Worm (Caenorhabditis elegans) whole organism, L1 larva: ENCODE results near the gene lin-15A.

Experiments used
- C34B4.2 ChIP-seq: sonication (generic microtip); optimal IDR thresholded peaks from 2 replicates; lab custom pipeline; 2017; ENCODE audit warnings: mild to moderate bottlenecking, missing genetic modification characterization, missing compliant biosample characterization
- F16B12.6 ChIP-seq: fragments of 150-350 bp; optimal IDR thresholded peaks from 2 replicates; lab custom pipeline; 2014; ENCODE audit warnings: missing biosample characterization, missing genetic modification characterization
- Y116A8C.19 ChIP-seq: sonication (generic microtip); optimal IDR thresholded peaks from 2 replicates; lab custom pipeline; 2016; ENCODE audit warnings: missing compliant biosample characterization, missing genetic modification characterization, borderline replicate concordance
- alr-1 ChIP-seq: fragments of 200-800 bp; sonication (Bioruptor generic); optimal IDR thresholded peaks from 2 replicates; lab custom pipeline; 2018; ENCODE audit warnings: borderline replicate concordance, mild to moderate bottlenecking, missing genetic modification characterization, missing compliant biosample characterization
- aly-2 ChIP-seq: fragments of 150-350 bp; optimal IDR thresholded peaks from 2 replicates; lab custom pipeline; 2014; ENCODE audit warnings: missing biosample characterization, missing genetic modification characterization
- blmp-1 ChIP-seq: fragments of 150-350 bp; optimal IDR thresholded peaks from 2 replicates; lab custom pipeline; 2014; ENCODE audit warnings: missing biosample characterization, missing genetic modification characterization
- ceh-63 ChIP-seq: fragments of 200-800 bp; sonication (Bioruptor generic); optimal IDR thresholded peaks from 2 replicates; lab custom pipeline; 2018; ENCODE audit warnings: mild to moderate bottlenecking, missing genetic modification characterization, missing compliant biosample characterization
- ceh-88 ChIP-seq: fragments of 200-800 bp; sonication (Bioruptor generic); IDR thresholded peaks from 2 replicates; pipeline ENCODE4 v1.3.6; 2022; ENCODE audit warnings: missing genetic modification characterization, missing compliant biosample characterization
- dpl-1 ChIP-seq, 3 experiments: fragments of 150-350 bp in 2 of 3; sonication (generic microtip) in 1 of 3; optimal IDR thresholded peaks; 2 replicates each; lab custom pipeline; 2014 to 2017; ENCODE audit warnings: missing biosample characterization in 3 of 3, missing genetic modification characterization in 3 of 3, missing genetic modification reagents in 3 of 3
- dsc-1 ChIP-seq: sonication (generic microtip); optimal IDR thresholded peaks from 2 replicates; lab custom pipeline; 2016; ENCODE audit warnings: mild to moderate bottlenecking, missing genetic modification characterization, missing compliant biosample characterization
- efl-1 ChIP-seq, 4 experiments: fragments of 150-350 bp; optimal IDR thresholded peaks in 3 of 4; peaks in 1 of 4; 1 replicate in 1 of 4; 2 replicates in 3 of 4; lab custom pipeline; 2014; ENCODE audit warnings: missing biosample characterization in 2 of 4, missing genetic modification characterization in 2 of 4, missing genetic modification reagents in 2 of 4
- efl-3 ChIP-seq: fragments of 200-800 bp; sonication (Bioruptor generic); optimal IDR thresholded peaks from 2 replicates; lab custom pipeline; 2018; ENCODE audit warnings: mild to moderate bottlenecking, missing genetic modification characterization, missing compliant biosample characterization
- egl-13 ChIP-seq: sonication (generic microtip); optimal IDR thresholded peaks from 2 replicates; lab custom pipeline; 2016; ENCODE audit warnings: missing genotype, missing genetic modification reagents, missing genetic modification characterization, missing compliant biosample characterization
- elt-3 ChIP-seq, 6 experiments: fragments of 150-350 bp in 1 of 6; sonication (generic microtip); optimal IDR thresholded peaks; 2 replicates each; lab custom pipeline; 2017 to 2018; ENCODE audit warnings: missing biosample characterization in 6 of 6, missing genetic modification characterization in 6 of 6, inconsistent platforms in 1 of 6
- ets-5 ChIP-seq: fragments of 200-800 bp; sonication (Bioruptor generic); IDR thresholded peaks from 2 replicates; pipeline ENCODE4 v1.3.6; 2022; ENCODE audit warnings: missing genetic modification characterization, missing compliant biosample characterization
- fkh-4 ChIP-seq: sonication (generic microtip); optimal IDR thresholded peaks from 2 replicates; lab custom pipeline; 2016; ENCODE audit warnings: missing compliant biosample characterization, missing genetic modification characterization, borderline replicate concordance
- fkh-8 ChIP-seq: sonication (generic microtip); optimal IDR thresholded peaks from 2 replicates; lab custom pipeline; 2016; ENCODE audit warnings: mild to moderate bottlenecking, missing genetic modification characterization, missing compliant biosample characterization
- fos-1 ChIP-seq: fragments of 150-350 bp; optimal IDR thresholded peaks from 2 replicates; lab custom pipeline; 2014; ENCODE audit warnings: missing biosample characterization, missing genetic modification characterization
- hpl-2 ChIP-seq: fragments of 150-350 bp; optimal IDR thresholded peaks from 2 replicates; lab custom pipeline; 2014; ENCODE audit warnings: missing biosample characterization, missing genetic modification reagents, missing genetic modification characterization
- isw-1 ChIP-seq: fragments of 200-800 bp; sonication (Bioruptor generic); IDR thresholded peaks from 2 replicates; pipeline ENCODE4 v1.3.6; 2022; ENCODE audit warnings: missing genetic modification characterization, missing compliant biosample characterization
- lin-13 ChIP-seq: fragments of 150-350 bp; optimal IDR thresholded peaks from 2 replicates; lab custom pipeline; 2014; ENCODE audit warnings: missing biosample characterization, missing genetic modification reagents, missing genetic modification characterization
- lin-15B ChIP-seq: fragments of 150-350 bp; sonication (generic microtip); optimal IDR thresholded peaks from 3 replicates; lab custom pipeline; 2014; ENCODE audit warnings: missing biosample characterization, missing genetic modification characterization
- lin-35 ChIP-seq, 2 experiments: fragments of 150-350 bp; optimal IDR thresholded peaks; 2 replicates each; lab custom pipeline; 2014; ENCODE audit warnings: missing biosample characterization in 2 of 2, missing genetic modification characterization in 2 of 2, missing genetic modification reagents in 2 of 2
- lsy-2 ChIP-seq, 2 experiments: fragments of 150-350 bp; optimal IDR thresholded peaks; 2 replicates each; lab custom pipeline; 2014; ENCODE audit warnings: missing biosample characterization in 2 of 2, missing genetic modification characterization in 2 of 2
- nhr-19 ChIP-seq: fragments of 200-800 bp; sonication (Bioruptor generic); conservative IDR thresholded peaks from 2 replicates; pipeline ENCODE4 v1.3.6; 2022; ENCODE audit warnings: missing genetic modification characterization, missing compliant biosample characterization
- nhr-20 ChIP-seq: sonication (generic microtip); optimal IDR thresholded peaks from 2 replicates; lab custom pipeline; 2016; ENCODE audit warnings: mild to moderate bottlenecking, missing genetic modification characterization, missing compliant biosample characterization
- nhr-237 ChIP-seq: fragments of 150-350 bp; optimal IDR thresholded peaks from 2 replicates; lab custom pipeline; 2014; ENCODE audit warnings: missing biosample characterization, missing genetic modification characterization
- nhr-28 ChIP-seq: fragments of 150-350 bp; optimal IDR thresholded peaks from 2 replicates; lab custom pipeline; 2014; ENCODE audit warnings: missing biosample characterization, missing genetic modification characterization
- nhr-47 ChIP-seq: sonication (generic microtip); optimal IDR thresholded peaks from 2 replicates; lab custom pipeline; 2016; ENCODE audit warnings: mild to moderate bottlenecking, missing genetic modification characterization, moderate library complexity, missing compliant biosample characterization
- nhr-84 ChIP-seq: sonication (generic microtip); optimal IDR thresholded peaks from 2 replicates; lab custom pipeline; 2017; ENCODE audit warnings: missing biosample characterization, missing genetic modification characterization
- nhr-85 ChIP-seq: sonication (generic microtip); peaks from one replicate; lab custom pipeline; 2016; ENCODE audit warnings: missing genetic modification characterization, inconsistent platforms, missing compliant biosample characterization
- nhr-90 ChIP-seq: sonication (generic microtip); optimal IDR thresholded peaks from 2 replicates; lab custom pipeline; 2016; ENCODE audit warnings: mild to moderate bottlenecking, missing genetic modification characterization, missing compliant biosample characterization; ENCODE audit not compliant: poor library complexity
- pag-3 ChIP-seq: sonication (generic microtip); optimal IDR thresholded peaks from 2 replicates; lab custom pipeline; 2017; ENCODE audit warnings: missing genetic modification characterization, mild to moderate bottlenecking, missing compliant biosample characterization, antibody characterized with exemption, borderline replicate concordance; ENCODE audit not compliant: insufficient read depth
- pax-3 ChIP-seq: fragments of 200-800 bp; sonication (Bioruptor generic); optimal IDR thresholded peaks from 2 replicates; lab custom pipeline; 2018; ENCODE audit warnings: mild to moderate bottlenecking, missing genetic modification characterization, moderate library complexity, missing compliant biosample characterization
- pqm-1 ChIP-seq: sonication (generic microtip); optimal IDR thresholded peaks from 3 replicates; lab custom pipeline; 2017; ENCODE audit warnings: missing biosample characterization, missing genetic modification characterization
- rnt-1 ChIP-seq: sonication (generic microtip); optimal IDR thresholded peaks from 2 replicates; lab custom pipeline; 2016; ENCODE audit warnings: mild to moderate bottlenecking, missing genetic modification characterization, moderate library complexity, missing compliant biosample characterization
- snu-23 ChIP-seq: sonication (generic microtip); optimal IDR thresholded peaks from 2 replicates; lab custom pipeline; 2016; ENCODE audit warnings: missing genetic modification characterization, missing compliant biosample characterization
- sox-4 ChIP-seq: sonication (generic microtip); optimal IDR thresholded peaks from 2 replicates; lab custom pipeline; 2016; ENCODE audit warnings: missing genetic modification characterization, missing compliant biosample characterization
- sup-37 ChIP-seq: fragments of 200-800 bp; sonication (Bioruptor generic); optimal IDR thresholded peaks from 2 replicates; lab custom pipeline; 2018; ENCODE audit warnings: mild to moderate bottlenecking, missing genetic modification characterization, missing compliant biosample characterization
- swsn-7 ChIP-seq: sonication (generic microtip); optimal IDR thresholded peaks from 2 replicates; lab custom pipeline; 2016; ENCODE audit warnings: missing genetic modification characterization, missing compliant biosample characterization
- tlp-1 ChIP-seq: fragments of 150-350 bp; optimal IDR thresholded peaks from 2 replicates; lab custom pipeline; 2014; ENCODE audit warnings: missing biosample characterization, missing genetic modification characterization
- unc-130 ChIP-seq: fragments of 150-350 bp; optimal IDR thresholded peaks from 2 replicates; lab custom pipeline; 2017; ENCODE audit warnings: missing biosample characterization, missing genetic modification characterization, inconsistent platforms
- xbp-1 ChIP-seq: sonication (generic microtip); optimal IDR thresholded peaks from 2 replicates; lab custom pipeline; 2016; ENCODE audit warnings: missing genetic modification characterization, missing compliant biosample characterization
- zag-1 ChIP-seq: fragments of 150-350 bp; optimal IDR thresholded peaks from 2 replicates; lab custom pipeline; 2014; ENCODE audit warnings: missing biosample characterization, missing genetic modification characterization
- zip-4 ChIP-seq: fragments of 200-800 bp; sonication (Bioruptor generic); optimal IDR thresholded peaks from 2 replicates; lab custom pipeline; 2018; ENCODE audit warnings: mild to moderate bottlenecking, missing genetic modification characterization, moderate library complexity, missing compliant biosample characterization

lin-15A gene

ce11 chrX:15707366-15707892, 24.3 kb upstream of the lin-15A start (continued):
- peak; percentile 50; the same call in 1 of the 2 replicates for TF ChIP-seq ceh-88 (GFP tag; lab: Robert Waterston, UW)
- peak; percentile 87 for TF ChIP-seq sox-4 (tag; lab: Kevin White, UChicago)
- no peak for TF ChIP-seq C34B4.2
- no peak for TF ChIP-seq ets-5 (GFP tag; lab: Robert Waterston, UW)
- peak; percentile 29 for TF ChIP-seq fos-1 (tag; lab: Kevin White, UChicago)
- TF ChIP-seq nhr-84 (tag; lab: Kevin White, UChicago): no peak
- TF ChIP-seq nhr-85 (tag; lab: Kevin White, UChicago): peak; percentile 89
- no peak for TF ChIP-seq zag-1 (tag; lab: Kevin White, UChicago)
- TF ChIP-seq blmp-1 (tag; lab: Kevin White, UChicago): peak; percentile 24
- TF ChIP-seq unc-130 (tag; lab: Kevin White, UChicago): peak; percentile 52
- TF ChIP-seq aly-2 (tag; lab: Kevin White, UChicago): no peak
- TF ChIP-seq fkh-8 (tag; lab: Kevin White, UChicago): peak; percentile 96
- TF ChIP-seq efl-3 (GFP tag; lab: Kevin White, UChicago): no peak
- no peak for TF ChIP-seq lin-15B (tag; lab: Kevin White, UChicago)
- TF ChIP-seq nhr-237 (tag; lab: Kevin White, UChicago): peak; percentile 52
- TF ChIP-seq nhr-90 (tag; lab: Kevin White, UChicago): peak; percentile 41
- peak; percentile 35 to 53 for TF ChIP-seq lin-35 (GFP tag; optimal IDR thresholded peaks at IDR 0.05; lab: Kevin White, UChicago)
- peak; percentile 68 for TF ChIP-seq dsc-1 (tag; lab: Kevin White, UChicago)
- TF ChIP-seq nhr-19 (GFP tag; lab: Robert Waterston, UW): peak; percentile 83
- peak; percentile 67 for TF ChIP-seq xbp-1
- TF ChIP-seq nhr-28 (tag; lab: Kevin White, UChicago): no peak
- no peak for TF ChIP-seq Y116A8C.19 (tag; lab: Kevin White, UChicago)
- peak; percentile 47 for TF ChIP-seq lin-13 (GFP tag; lab: Kevin White, UChicago)
- TF ChIP-seq alr-1 (tag; lab: Kevin White, UChicago): no peak
- peak; percentile 67 to 83 for TF ChIP-seq lsy-2 (tag; optimal IDR thresholded peaks at IDR 0.05; lab: Kevin White, UChicago)
- no peak for TF ChIP-seq pag-3
- TF ChIP-seq F16B12.6 (tag; lab: Kevin White, UChicago): no peak
- peak; percentile 52 for TF ChIP-seq zip-4 (GFP tag; lab: Kevin White, UChicago)
- peak; percentile 88 for TF ChIP-seq snu-23 (GFP tag; lab: Kevin White, UChicago)
- TF ChIP-seq pqm-1 (tag; lab: Kevin White, UChicago): no peak
- TF ChIP-seq tlp-1 (tag; lab: Kevin White, UChicago): no peak
- TF ChIP-seq isw-1: peak; percentile 75
- TF ChIP-seq fkh-4: no peak
- peak; percentile 43 for TF ChIP-seq sup-37 (GFP tag; lab: Kevin White, UChicago)
- TF ChIP-seq swsn-7 (tag; lab: Kevin White, UChicago): peak; percentile 85
- TF ChIP-seq ceh-63: no peak
- TF ChIP-seq egl-13 (tag; lab: Kevin White, UChicago): peak; percentile 80
- TF ChIP-seq elt-3 (tag; optimal IDR thresholded peaks at IDR 0.05; lab: Kevin White, UChicago): peak in 1 of 6 experiments; percentile 18
- peak; percentile 88 for TF ChIP-seq nhr-20 (tag; lab: Kevin White, UChicago)
- TF ChIP-seq dpl-1 (GFP tag; optimal IDR thresholded peaks at IDR 0.05; lab: Kevin White, UChicago): peak in 2 of 3 experiments; percentile 26 to 39
- TF ChIP-seq hpl-2 (GFP tag; lab: Kevin White, UChicago): no peak
- TF ChIP-seq pax-3 (tag; lab: Kevin White, UChicago): peak; percentile 66
- TF ChIP-seq efl-1 (optimal IDR thresholded peaks at IDR 0.05; lab: Kevin White, UChicago): peak; percentile 23 to 69
- TF ChIP-seq efl-1 (GFP tag; optimal IDR thresholded peaks at IDR 0.05 in 1 of 2; lab: Kevin White, UChicago): peak in 1 of 2 experiments; percentile 14
- TF ChIP-seq nhr-47 (tag; lab: Kevin White, UChicago): peak; percentile 88
- peak; percentile 85 for TF ChIP-seq rnt-1 (tag; lab: Kevin White, UChicago)
